Fruit fly (Drosophila melanogaster): ENCODE results near the gene CG31674.
A peak's percentile ranks its signal among the peaks of the same experiment; 100 is the strongest.

Gene CG31674

DNA sequence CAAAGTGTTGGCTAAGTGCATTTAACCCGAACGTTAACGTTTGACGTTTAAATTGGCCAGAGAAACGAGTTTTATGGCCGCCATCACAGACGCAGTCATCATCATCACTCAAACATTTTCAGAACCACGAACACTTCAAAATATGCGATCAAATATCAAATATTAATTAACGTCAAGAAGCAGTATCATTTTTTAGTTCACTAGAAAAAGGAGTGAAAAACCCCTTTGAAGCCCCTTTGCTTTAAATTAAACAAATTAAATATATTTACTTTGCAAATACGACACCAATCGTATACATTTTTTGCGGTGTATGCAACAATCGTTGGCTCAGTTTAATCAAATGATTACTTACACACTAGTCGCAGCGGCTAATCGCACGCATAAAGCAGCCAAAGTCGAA is 13.3 kb downstream of the CG31674 start:
- TF ChIP-seq CG17806 (tag; optimal IDR thresholded peaks at IDR 0.05) (no peak), CG32121 (GFP tag; IDR thresholded peaks at IDR 0.05) (peak; percentile 66), Ets98B (GFP tag; IDR thresholded peaks at IDR 0.05) (peak; percentile 53; the same call in 1 of the 2 replicates), rn (GFP tag; IDR thresholded peaks at IDR 0.05) (no peak), CG9948 (tag; optimal IDR thresholded peaks at IDR 0.05) (no peak), Pif1A (GFP tag; optimal IDR thresholded peaks at IDR 0.05) (no peak), CG8301 (tag; optimal IDR thresholded peaks at IDR 0.05) (peak; percentile 49), CG15710 (tag; optimal IDR thresholded peaks at IDR 0.05) (no peak), CG4496 (GFP tag; IDR thresholded peaks at IDR 0.05) (peak; percentile 61; the same call in 1 of the 3 replicates), CG10348 (GFP tag; IDR thresholded peaks at IDR 0.05) (no peak), CG14655 (GFP tag; optimal IDR thresholded peaks at IDR 0.05) (peak; percentile 44)

DNA sequence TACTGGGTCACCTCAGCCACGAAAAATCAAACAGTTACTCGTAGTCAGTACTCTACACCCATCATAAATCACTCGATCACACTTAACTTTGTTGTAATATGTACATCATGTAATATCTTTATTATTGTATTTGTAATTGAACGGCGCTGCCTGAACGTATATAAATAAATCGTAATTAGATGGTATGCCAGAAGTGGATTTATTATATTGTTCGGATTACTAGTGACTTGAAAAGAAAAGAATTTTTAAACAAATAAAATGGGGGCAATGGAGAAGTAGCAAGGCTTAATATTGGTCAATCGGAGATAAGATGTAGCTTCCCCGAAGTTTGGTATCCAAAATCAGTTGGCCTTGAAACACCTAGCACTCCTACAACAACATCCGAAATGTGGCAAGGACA is 17.9 kb downstream of the CG31674 start, which contains the start of gene CG14402:
TSS of gene CG14402 (plus strand) at position 301 of the 400 bp plus-strand sequence.
- no peak for TF ChIP-seq CG34367 (tag; optimal IDR thresholded peaks at IDR 0.05)
- TF ChIP-seq CG17806 (tag; optimal IDR thresholded peaks at IDR 0.05) = no peak
- TF ChIP-seq CG8301 (tag; optimal IDR thresholded peaks at IDR 0.05) = no peak
- TF ChIP-seq CG12605 (GFP tag; IDR thresholded peaks at IDR 0.05) = no peak
- no peak for TF ChIP-seq fd96Ca (GFP tag; IDR thresholded peaks at IDR 0.05)
- no peak for TF ChIP-seq CG9948 (tag; optimal IDR thresholded peaks at IDR 0.05)
- TF ChIP-seq CG14655 (GFP tag; optimal IDR thresholded peaks at IDR 0.05) = no peak
- TF ChIP-seq EcR (GFP tag; optimal IDR thresholded peaks at IDR 0.05) = no peak
- no peak for TF ChIP-seq CG13204 (GFP tag; optimal IDR thresholded peaks at IDR 0.05)

DNA sequence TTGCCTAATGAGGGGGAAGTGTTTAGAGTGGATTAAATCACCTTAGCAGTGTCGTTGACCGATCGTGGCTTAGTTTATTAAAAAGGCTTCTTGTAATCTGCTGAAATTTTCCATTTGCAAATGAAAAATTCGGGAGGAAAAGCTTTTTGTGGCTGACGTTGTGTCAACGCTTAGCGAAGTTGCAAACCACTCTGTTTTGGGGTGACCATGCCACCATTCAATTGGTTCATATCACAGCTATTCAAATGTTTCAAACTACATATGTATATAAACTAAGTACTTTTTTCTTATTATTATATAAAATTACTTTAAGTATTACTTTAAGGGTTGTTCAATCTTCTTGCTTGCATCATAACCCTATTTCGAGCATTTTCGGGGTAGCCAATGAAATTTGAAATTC is 20.5 kb downstream of the CG31674 start:
- TF ChIP-seq D1 (tag; optimal IDR thresholded peaks at IDR 0.05) (peak; percentile 58), CG34367 (tag; optimal IDR thresholded peaks at IDR 0.05) (no peak)

DNA sequence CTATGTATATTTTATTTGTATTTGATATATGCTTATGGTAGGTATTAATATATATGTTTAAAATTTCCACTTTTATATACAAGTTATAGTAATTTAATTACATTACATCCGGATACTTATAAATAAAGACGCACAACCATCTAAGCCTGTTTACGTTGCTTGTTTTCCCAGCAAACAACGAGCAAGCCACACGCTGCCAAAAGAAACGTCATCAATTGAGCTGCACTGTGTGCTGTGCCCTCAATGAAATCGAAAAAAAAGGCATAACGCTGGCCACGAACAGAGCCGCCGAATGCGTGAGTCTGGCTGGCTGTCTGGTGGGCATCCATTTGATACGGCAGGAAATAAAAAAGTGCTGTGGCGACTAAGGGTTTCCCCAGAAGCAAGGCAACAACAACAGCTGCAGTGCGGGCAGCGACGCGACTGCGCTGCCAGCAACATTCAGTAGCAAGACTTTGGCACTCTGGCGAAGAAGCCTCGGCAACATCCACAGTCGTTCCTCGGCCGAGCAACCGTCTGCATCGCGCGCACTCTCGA is 21.1 kb downstream of the CG31674 start, which contains the start of gene twit:
TSS of gene twit (plus strand) at position 487 of the 537 bp plus-strand sequence.
- TF ChIP-seq EcR (GFP tag; optimal IDR thresholded peaks at IDR 0.05) (no peak), fd96Ca (GFP tag; IDR thresholded peaks at IDR 0.05) (0 out of 3 replicates have a peak, but pooled peaks have one; percentile 12)

DNA sequence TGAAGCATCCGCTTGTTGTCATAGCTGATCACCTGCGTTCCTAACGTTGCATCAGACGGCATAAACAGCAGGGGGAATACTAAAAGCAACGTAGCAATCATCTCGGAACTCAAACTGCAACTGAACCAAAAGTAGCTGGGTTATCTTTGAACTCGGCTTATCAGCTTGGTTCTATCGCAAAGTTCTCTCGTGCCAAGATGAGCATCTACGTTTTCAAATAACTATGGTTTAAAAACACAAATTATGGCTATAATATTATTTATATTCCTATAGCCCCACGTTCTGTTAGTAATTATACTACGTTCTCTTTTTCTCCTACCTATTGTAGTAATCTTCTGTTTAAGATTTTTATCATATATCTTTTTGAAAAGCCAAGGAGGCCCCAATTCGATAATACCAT is 26.7 kb downstream of the CG31674 start, which contains the start of gene CG14400:
TSS of gene CG14400 (minus strand) at position 101 of the 400 bp plus-strand sequence.
- no peak for TF ChIP-seq Snoo (tag; optimal IDR thresholded peaks at IDR 0.05)

DNA sequence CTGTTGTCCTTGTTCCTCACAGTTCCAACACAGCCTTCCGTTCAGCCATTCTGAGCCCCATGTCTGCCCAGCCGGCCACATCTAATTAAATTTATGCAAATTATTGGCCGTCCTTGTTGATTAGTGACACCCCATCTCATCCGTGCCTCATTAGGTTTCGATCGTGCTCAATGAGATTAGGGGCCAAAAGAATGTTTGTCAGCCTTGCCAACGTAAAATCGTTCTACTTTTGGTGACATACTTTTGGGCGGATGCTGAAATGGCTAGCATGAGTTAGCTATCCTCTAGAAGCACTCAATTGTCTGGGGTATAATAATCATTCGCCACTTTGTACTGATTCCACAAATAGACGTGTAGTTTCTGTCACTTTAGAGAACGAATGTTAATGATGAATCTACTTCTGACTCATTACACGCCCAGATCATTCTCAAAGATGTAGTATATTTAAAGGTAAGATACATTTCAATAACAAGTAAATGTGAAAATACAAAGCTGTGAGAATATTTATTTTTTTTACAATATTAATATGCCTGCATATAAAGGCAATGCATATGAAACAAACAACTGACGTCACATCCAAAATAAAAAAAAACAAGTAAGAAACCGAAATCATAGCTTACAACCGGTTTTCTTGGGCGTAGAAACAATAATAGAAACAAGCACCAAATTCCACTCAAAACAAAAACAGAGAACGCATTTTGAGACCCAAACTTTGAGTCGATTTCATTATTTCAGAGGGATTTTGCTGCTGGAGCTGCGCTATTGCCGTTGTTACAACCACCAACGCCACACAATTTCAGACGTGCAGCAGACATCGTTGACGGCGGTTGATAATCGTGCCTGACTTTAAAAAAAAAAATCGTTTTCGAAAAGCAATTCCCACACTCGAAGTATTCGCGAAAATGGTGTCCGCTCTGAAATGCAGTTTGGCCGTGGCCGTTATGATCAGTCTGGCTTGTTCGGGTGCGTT is 27.6 kb downstream of the CG31674 start, which contains the start of gene bero:
TSS of gene bero (plus strand) at position 325 of the 970 bp plus-strand sequence.
- TF ChIP-seq CG32121 (GFP tag; IDR thresholded peaks at IDR 0.05) = no peak
- no peak for TF ChIP-seq EcR (GFP tag; optimal IDR thresholded peaks at IDR 0.05)
- TF ChIP-seq CG10348 (GFP tag; IDR thresholded peaks at IDR 0.05) = no peak
- TF ChIP-seq CG13204 (GFP tag; optimal IDR thresholded peaks at IDR 0.05) = no peak

DNA sequence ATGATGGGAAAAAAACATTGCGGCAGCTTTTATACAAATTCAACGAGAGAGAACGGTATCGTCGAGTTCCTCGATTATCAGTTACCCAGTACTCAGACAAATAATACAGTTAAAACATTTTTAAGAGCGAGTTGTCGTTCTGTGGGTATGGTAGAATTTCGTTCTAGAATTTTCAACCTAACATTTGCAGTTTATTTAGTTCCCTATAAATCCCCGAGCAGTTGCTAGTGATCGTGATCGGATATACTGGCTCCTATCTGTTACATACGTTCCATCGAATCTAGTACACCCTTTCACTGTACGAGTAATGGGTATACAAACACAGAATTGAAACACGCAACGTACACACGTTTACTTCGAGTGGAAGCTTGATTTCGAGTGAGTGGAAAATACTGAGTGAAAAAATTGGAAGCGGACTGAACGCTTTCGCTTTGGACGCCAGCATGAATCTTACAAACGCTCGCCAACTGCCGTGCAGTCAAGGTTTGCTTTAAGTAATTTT is 33.8 kb downstream of the CG31674 start, which contains the start of gene CG9338:
TSS of gene CG9338 (plus strand) at position 452 of the 502 bp plus-strand sequence.
- TF ChIP-seq Ets98B (GFP tag; IDR thresholded peaks at IDR 0.05) (peak; percentile 91), Pif1B (GFP tag; optimal IDR thresholded peaks at IDR 0.05) (peak; percentile 74), CG10348 (GFP tag; IDR thresholded peaks at IDR 0.05) (0 out of 2 replicates have a peak, but pooled peaks have one; percentile 32), rn (GFP tag; IDR thresholded peaks at IDR 0.05) (peak; percentile 73; the same call in 1 of the 2 replicates), fd96Ca (GFP tag; IDR thresholded peaks at IDR 0.05) (peak; percentile 92), D1 (tag; optimal IDR thresholded peaks at IDR 0.05) (peak; percentile 50), CG32121 (GFP tag; IDR thresholded peaks at IDR 0.05) (peak; percentile 93), CG8301 (tag; optimal IDR thresholded peaks at IDR 0.05) (peak; percentile 77), gl (tag; optimal IDR thresholded peaks at IDR 0.05) (no peak), CG8159 (tag; optimal IDR thresholded peaks at IDR 0.05) (peak; percentile 85), Snoo (tag; optimal IDR thresholded peaks at IDR 0.05) (no peak), CG12605 (GFP tag; IDR thresholded peaks at IDR 0.05) (no peak; the same call in 1 of the 2 replicates), CG14655 (GFP tag; optimal IDR thresholded peaks at IDR 0.05) (peak; percentile 75), CG17806 (tag; optimal IDR thresholded peaks at IDR 0.05) (no peak), Pif1A (GFP tag; optimal IDR thresholded peaks at IDR 0.05) (peak; percentile 92), CG4496 (GFP tag; IDR thresholded peaks at IDR 0.05) (peak; percentile 90)
